Worm (Caenorhabditis elegans) whole organism, young adult: ENCODE data around the gene col-181.

Experiments used
- B0035.1 ChIP-seq: sonication (generic microtip); optimal IDR thresholded peaks from 2 replicates; lab custom pipeline; 2016; ENCODE audit warnings: missing genetic modification characterization, mild to moderate bottlenecking, missing compliant biosample characterization, missing genotype, missing genetic modification reagents
- C06A6.2 ChIP-seq: fragments of 200-800 bp; sonication (Bioruptor generic); conservative IDR thresholded peaks from 2 replicates; pipeline ENCODE4 v1.3.6; 2022; ENCODE audit warnings: missing genetic modification characterization, missing compliant biosample characterization
- F52B5.7 ChIP-seq: sonication (generic microtip); optimal IDR thresholded peaks from 2 replicates; lab custom pipeline; 2016; ENCODE audit warnings: mild to moderate bottlenecking, missing genetic modification characterization, missing compliant biosample characterization
- F55B11.4 ChIP-seq: sonication (generic microtip); optimal IDR thresholded peaks from 2 replicates; lab custom pipeline; 2016; ENCODE audit warnings: missing compliant biosample characterization, missing genetic modification characterization, borderline replicate concordance; ENCODE audit not compliant: insufficient read depth
- F57C9.4 ChIP-seq: sonication (generic microtip); optimal IDR thresholded peaks from 2 replicates; lab custom pipeline; 2017; ENCODE audit warnings: mild to moderate bottlenecking, missing genetic modification characterization, missing compliant biosample characterization
- Y95B8A.8 ChIP-seq: fragments of 200-800 bp; sonication (Bioruptor generic); IDR thresholded peaks from 2 replicates; pipeline ENCODE4 v1.3.6; 2022; ENCODE audit warnings: missing genetic modification reagents, missing genetic modification characterization, missing compliant biosample characterization
- ZK185.1 ChIP-seq: sonication (generic microtip); optimal IDR thresholded peaks from 2 replicates; lab custom pipeline; 2016; ENCODE audit warnings: mild to moderate bottlenecking, missing genetic modification characterization, missing compliant biosample characterization; ENCODE audit not compliant: poor library complexity, severe bottlenecking
- attf-5 ChIP-seq: fragments of 200-800 bp; sonication (Bioruptor generic); optimal IDR thresholded peaks from 2 replicates; lab custom pipeline; 2018; ENCODE audit warnings: mild to moderate bottlenecking, missing genetic modification characterization, missing compliant biosample characterization
- cebp-2 ChIP-seq: fragments of 200-800 bp; sonication (Bioruptor generic); IDR thresholded peaks from 2 replicates; pipeline ENCODE4 v1.3.6; 2022; ENCODE audit warnings: missing genetic modification characterization, missing compliant biosample characterization
- ceh-100 ChIP-seq: fragments of 200-800 bp; sonication (Bioruptor generic); IDR thresholded peaks from 2 replicates; pipeline ENCODE4 v1.3.6; 2022; ENCODE audit warnings: missing genetic modification reagents, missing genetic modification characterization, missing compliant biosample characterization
- ceh-91 ChIP-seq: fragments of 200-800 bp; sonication (Bioruptor generic); IDR thresholded peaks from 2 replicates; pipeline ENCODE4 v1.3.6; 2022; ENCODE audit warnings: missing genetic modification reagents, missing genetic modification characterization, missing compliant biosample characterization
- chd-7 ChIP-seq: sonication (generic microtip); optimal IDR thresholded peaks from 2 replicates; lab custom pipeline; 2016; ENCODE audit warnings: mild to moderate bottlenecking, missing genetic modification characterization, moderate library complexity, missing compliant biosample characterization
- die-1 ChIP-seq: sonication (generic microtip); optimal IDR thresholded peaks from 2 replicates; lab custom pipeline; 2016; ENCODE audit warnings: missing genotype, mild to moderate bottlenecking, missing genetic modification characterization, missing compliant biosample characterization
- egl-44 ChIP-seq: fragments of 200-800 bp; sonication (Bioruptor generic); IDR thresholded peaks from 2 replicates; pipeline ENCODE4 v1.3.6; 2022; ENCODE audit warnings: missing genetic modification reagents, missing genetic modification characterization, missing compliant biosample characterization
- gei-17 ChIP-seq: fragments of 200-800 bp; sonication (Bioruptor generic); optimal IDR thresholded peaks from 2 replicates; lab custom pipeline; 2018; ENCODE audit warnings: mild to moderate bottlenecking, missing genetic modification characterization, missing compliant biosample characterization
- hlh-26 ChIP-seq: fragments of 200-800 bp; sonication (Bioruptor generic); conservative IDR thresholded peaks from 2 replicates; pipeline ENCODE4 v1.3.6; 2022; ENCODE audit warnings: missing genetic modification reagents, missing genetic modification characterization, missing compliant biosample characterization
- hrde-1 ChIP-seq: sonication (generic microtip); optimal IDR thresholded peaks from 2 replicates; lab custom pipeline; 2016; ENCODE audit warnings: missing genetic modification characterization, mild to moderate bottlenecking, missing compliant biosample characterization, moderate library complexity, missing genotype, missing genetic modification reagents, borderline replicate concordance
- hsf-1 ChIP-seq: fragments of 200-800 bp; sonication (Bioruptor generic); IDR thresholded peaks from 2 replicates; pipeline ENCODE4 v1.3.6; 2022; ENCODE audit warnings: missing genetic modification reagents, missing genetic modification characterization, missing compliant biosample characterization
- lag-1 ChIP-seq: fragments of 200-800 bp; sonication (Bioruptor generic); IDR thresholded peaks from 2 replicates; pipeline ENCODE4 v1.3.6; 2022; ENCODE audit warnings: missing genetic modification reagents, missing genetic modification characterization, missing compliant biosample characterization
- mel-28 ChIP-seq: sonication (generic microtip); optimal IDR thresholded peaks from 2 replicates; lab custom pipeline; 2016; ENCODE audit warnings: borderline replicate concordance, mild to moderate bottlenecking, missing genetic modification characterization, missing compliant biosample characterization
- mxl-1 ChIP-seq: sonication (generic microtip); optimal IDR thresholded peaks from 2 replicates; lab custom pipeline; 2016; ENCODE audit warnings: missing genetic modification characterization, missing compliant biosample characterization
- nhr-120 ChIP-seq: fragments of 200-800 bp; sonication (Bioruptor generic); IDR thresholded peaks from 2 replicates; pipeline ENCODE4 v1.3.6; 2022; ENCODE audit warnings: missing genetic modification characterization, missing compliant biosample characterization
- pha-4 ChIP-seq: fragments of 150-350 bp; sonication (generic microtip); optimal IDR thresholded peaks from 2 replicates; lab custom pipeline; 2014; ENCODE audit warnings: missing biosample characterization, missing genetic modification reagents, missing genetic modification characterization
- repo-1 ChIP-seq: sonication (generic microtip); optimal IDR thresholded peaks from 2 replicates; lab custom pipeline; 2017; ENCODE audit warnings: mild to moderate bottlenecking, missing genetic modification characterization, missing compliant biosample characterization
- sdz-38 ChIP-seq: sonication (generic microtip); optimal IDR thresholded peaks from 2 replicates; lab custom pipeline; 2016; ENCODE audit warnings: missing genotype, missing genetic modification characterization, missing compliant biosample characterization
- snpc-1.3 ChIP-seq: sonication (generic microtip); optimal IDR thresholded peaks from 2 replicates; lab custom pipeline; 2017; ENCODE audit warnings: missing genetic modification characterization, mild to moderate bottlenecking, missing compliant biosample characterization, antibody characterized with exemption, moderate library complexity, missing genotype, missing genetic modification reagents; ENCODE audit not compliant: insufficient read depth
- somi-1 ChIP-seq: fragments of 200-800 bp; sonication (Bioruptor generic); optimal IDR thresholded peaks from 2 replicates; lab custom pipeline; 2018; ENCODE audit warnings: mild to moderate bottlenecking, missing genetic modification characterization, missing compliant biosample characterization
- xnd-1 ChIP-seq: sonication (generic microtip); optimal IDR thresholded peaks from 2 replicates; lab custom pipeline; 2016; ENCODE audit warnings: missing genotype, missing genetic modification reagents, missing genetic modification characterization, missing compliant biosample characterization
- zfh-2 ChIP-seq: fragments of 200-800 bp; sonication (Bioruptor generic); conservative IDR thresholded peaks from 2 replicates; pipeline ENCODE4 v1.3.6; 2022; ENCODE audit warnings: missing genetic modification reagents, missing genetic modification characterization, missing compliant biosample characterization

col-181 gene

ce11 chrX:12104630-12105029 lies at the start of gene col-181:
Gene col-181 (plus strand): TSS chrX:12104930.
- peak; percentile 8 for TF ChIP-seq die-1 (tag; lab: Kevin White, UChicago)
- no peak for TF ChIP-seq gei-17 (GFP tag; lab: Kevin White, UChicago)

- TF ChIP-seq gei-17 (GFP tag; lab: Kevin White, UChicago) (no peak), attf-5 (GFP tag; lab: Kevin White, UChicago) (no peak), C06A6.2 (no peak), hlh-26 (no peak), Y95B8A.8 (GFP tag; lab: Robert Waterston, UW) (no peak), mel-28 (tag; lab: Kevin White, UChicago) (no peak), repo-1 (tag; lab: Kevin White, UChicago) (no peak)
These were observed 47.8 kb upstream of the col-181 start, which contains the start of gene B0198.3 for ce11 chrX:12056973-12057372. Gene B0198.3 (minus strand): TSS chrX:12057073.

- TF ChIP-seq B0035.1 = no peak
These were observed 39.8 kb upstream of the col-181 start, which contains the start of gene lgc-23 for ce11 chrX:12064908-12065307. Gene lgc-23 (plus strand): TSS chrX:12065208.

- TF ChIP-seq chd-7 (no peak), nhr-120 (GFP tag; lab: Robert Waterston, UW) (no peak)
These were observed 36.5 kb upstream of the col-181 start, which contains the start of gene lgc-24 for ce11 chrX:12068250-12068649. Gene lgc-24 (plus strand): TSS chrX:12068550.

- TF ChIP-seq snpc-1.3 (tag; lab: Kevin White, UChicago) = no peak
- TF ChIP-seq, all 124 proteins: peak for 0
These were observed 31.0 kb upstream of the col-181 start, which contains the start of gene tmem-145 for ce11 chrX:12073764-12074163. Gene tmem-145 (minus strand): TSS chrX:12073864.

- TF ChIP-seq ZK185.1 (tag; lab: Kevin White, UChicago) = no peak
- no peak for TF ChIP-seq lag-1 (GFP tag; lab: Robert Waterston, UW)
- TF ChIP-seq egl-44 = no peak
- TF ChIP-seq F52B5.7 = no peak
- TF ChIP-seq, all 124 proteins: peak for 0
These were observed 24.1 kb upstream of the col-181 start for ce11 chrX:12080581-12081162.

- TF ChIP-seq mxl-1 (tag; lab: Kevin White, UChicago) = no peak
- TF ChIP-seq hrde-1 (tag; lab: Kevin White, UChicago) = no peak
- TF ChIP-seq pha-4 (tag; lab: Kevin White, UChicago) = no peak
- TF ChIP-seq chd-7 = no peak
- TF ChIP-seq somi-1 (GFP tag; lab: Kevin White, UChicago) = no peak
- no peak for TF ChIP-seq hsf-1 (GFP tag; lab: Robert Waterston, UW)
- TF ChIP-seq ceh-100 = no peak
- TF ChIP-seq xnd-1 (tag; lab: Kevin White, UChicago) = no peak
- TF ChIP-seq repo-1 (tag; lab: Kevin White, UChicago) = no peak
- no peak for TF ChIP-seq F57C9.4 (tag; lab: Kevin White, UChicago)
- TF ChIP-seq, all 124 proteins: peak for 0
These were observed 23.5 kb upstream of the col-181 start for ce11 chrX:12081250-12081649.

ce11 chrX:12082813-12083212 lies 21.9 kb upstream of the col-181 start:
- TF ChIP-seq zfh-2 (GFP tag; lab: Robert Waterston, UW) = peak; percentile 61
- TF ChIP-seq sdz-38 (tag; lab: Kevin White, UChicago) = no peak
- TF ChIP-seq cebp-2 = no peak
- no peak for TF ChIP-seq ceh-91 (GFP tag; lab: Robert Waterston, UW)
- TF ChIP-seq somi-1 (GFP tag; lab: Kevin White, UChicago) = no peak
- no peak for TF ChIP-seq F55B11.4 (tag; lab: Kevin White, UChicago)
